Worm (Caenorhabditis elegans): Measurements from ENCODE around the gene D1054.5.

ce11 chrV:10758658-10759057, 17.7 kb downstream of the D1054.5 start, which contains the start of gene F28H7.8:
- no peak for TF ChIP-seq him-1 (tag; optimal IDR thresholded peaks at IDR 0.05)
- TF ChIP-seq W03F9.2 (tag; optimal IDR thresholded peaks at IDR 0.05) = no peak
- TF ChIP-seq dao-5 (tag; optimal IDR thresholded peaks at IDR 0.05) = no peak

All from whole organism, L4/young adult.